Fruit fly (Drosophila melanogaster) whole organism, embryonic: ENCODE measurements around the gene CG14431.
A peak's percentile ranks its signal among the peaks of the same experiment; 100 is the strongest.

Experiments
- BtbVII ChIP-seq: fragments of 200-800 bp; sonication (Bioruptor generic); optimal IDR thresholded peaks from 3 replicates; lab custom pipeline; 2017; ENCODE audit warnings: missing biosample characterization, mild to moderate bottlenecking, missing genetic modification characterization
- CG10462 ChIP-seq: fragments of 200-800 bp; sonication (Bioruptor generic); optimal IDR thresholded peaks from 2 replicates; lab custom pipeline; 2016; ENCODE audit warnings: missing biosample characterization, missing genetic modification characterization
- CG13287 ChIP-seq: fragments of 200-800 bp; sonication (Bioruptor generic); IDR thresholded peaks from 2 replicates; pipeline ENCODE4 v1.3.6; 2022; ENCODE audit warnings: missing biosample characterization, missing genetic modification characterization; ENCODE audit not compliant: partially characterized antibody
- CG15514 ChIP-seq: fragments of 200-800 bp; sonication (Bioruptor generic); optimal IDR thresholded peaks from 3 replicates; lab custom pipeline; 2017; ENCODE audit warnings: missing biosample characterization, missing genetic modification characterization, mild to moderate bottlenecking, moderate library complexity, missing genetic modification reagents
- CG15696 ChIP-seq: fragments of 200-800 bp; sonication (Bioruptor generic); optimal IDR thresholded peaks from 2 replicates; lab custom pipeline; 2019; ENCODE audit warnings: missing biosample characterization, mild to moderate bottlenecking, missing genetic modification characterization, moderate library complexity
- CG17359 ChIP-seq: fragments of 200-800 bp; sonication (Bioruptor generic); optimal IDR thresholded peaks from 3 replicates; lab custom pipeline; 2018; ENCODE audit warnings: missing biosample characterization, mild to moderate bottlenecking, missing genetic modification characterization, moderate library complexity
- CG18011 ChIP-seq: fragments of 200-800 bp; sonication (Bioruptor generic); optimal IDR thresholded peaks from 2 replicates; lab custom pipeline; 2017; ENCODE audit warnings: missing biosample characterization, missing genetic modification characterization, mild to moderate bottlenecking, moderate library complexity, missing genotype
- CG2199 ChIP-seq: fragments of 200-800 bp; sonication (Bioruptor generic); IDR thresholded peaks from 3 replicates; pipeline ENCODE4 v1.3.6; 2022; ENCODE audit warnings: missing biosample characterization, missing genetic modification characterization
- CG31224 ChIP-seq: fragments of 200-800 bp; sonication (Bioruptor generic); IDR thresholded peaks from 2 replicates; pipeline ENCODE4 v1.3.6; 2022; ENCODE audit warnings: missing biosample characterization, missing genetic modification characterization
- CG32532 ChIP-seq: fragments of 200-800 bp; sonication (Bioruptor generic); IDR thresholded peaks from 2 replicates; pipeline ENCODE4 v1.3.6; 2022; ENCODE audit warnings: missing biosample characterization, missing genetic modification characterization
- CG32767 ChIP-seq: fragments of 200-800 bp; sonication (Bioruptor generic); IDR thresholded peaks from 2 replicates; pipeline ENCODE4 v1.3.6; 2022; ENCODE audit warnings: missing biosample characterization, missing genetic modification characterization
- CG34422 ChIP-seq: fragments of 200-800 bp; sonication (Bioruptor generic); IDR thresholded peaks from 3 replicates; pipeline ENCODE4 v1.3.6; 2022; ENCODE audit warnings: missing biosample characterization, missing genetic modification characterization
- CG5180 ChIP-seq: fragments of 200-800 bp; sonication (Bioruptor generic); optimal IDR thresholded peaks from 3 replicates; lab custom pipeline; 2017; ENCODE audit warnings: missing biosample characterization, missing genetic modification characterization, mild to moderate bottlenecking, moderate library complexity, missing genetic modification reagents
- CG5245 ChIP-seq: fragments of 200-800 bp; sonication (Bioruptor generic); optimal IDR thresholded peaks from 3 replicates; lab custom pipeline; 2016; ENCODE audit warnings: missing biosample characterization, missing genetic modification characterization
- CG6791 ChIP-seq: fragments of 200-800 bp; sonication (Bioruptor generic); IDR thresholded peaks from 3 replicates; pipeline ENCODE4 v1.3.6; 2022; ENCODE audit warnings: missing biosample characterization, missing genetic modification characterization; ENCODE audit not compliant: partially characterized antibody
- CG7556 ChIP-seq: fragments of 200-800 bp; sonication (Bioruptor generic); optimal IDR thresholded peaks from 2 replicates; lab custom pipeline; 2017; ENCODE audit warnings: missing biosample characterization, mild to moderate bottlenecking, missing genetic modification characterization
- CG8290 ChIP-seq, 3 experiments: fragments of 200-800 bp; sonication (Bioruptor generic); optimal IDR thresholded peaks; 2 replicates each; lab custom pipeline; 2016 to 2019; ENCODE audit warnings: missing biosample characterization in 3 of 3, missing genetic modification characterization in 3 of 3, mild to moderate bottlenecking in 2 of 3, moderate library complexity in 1 of 3
- CG8765 ChIP-seq: fragments of 200-800 bp; sonication (Bioruptor generic); IDR thresholded peaks from 2 replicates; pipeline ENCODE4 v1.3.6; 2022; ENCODE audit warnings: missing biosample characterization, missing genetic modification characterization
- CkIIα-i1 ChIP-seq: fragments of 200-800 bp; sonication (Bioruptor generic); IDR thresholded peaks from 2 replicates; pipeline ENCODE4 v1.3.6; 2022; ENCODE audit warnings: missing biosample characterization, missing genetic modification characterization
- D ChIP-seq, 2 experiments: fragments of 200-800 bp in 1 of 2; fragments of >200 bp in 1 of 2; sonication (Bioruptor generic) in 1 of 2; optimal IDR thresholded peaks; 2 replicates in 1 of 2; 3 replicates in 1 of 2; lab custom pipeline; 2017; ENCODE audit warnings: mild to moderate bottlenecking in 1 of 2, missing biosample characterization in 1 of 2, missing genetic modification characterization in 1 of 2, missing genetic modification reagents in 1 of 2
- Dad ChIP-seq: fragments of 200-800 bp; sonication (Bioruptor generic); optimal IDR thresholded peaks from 3 replicates; lab custom pipeline; 2016; ENCODE audit warnings: missing biosample characterization, missing genetic modification characterization
- Ets65A ChIP-seq: fragments of 200-800 bp; sonication (Bioruptor generic); peaks from one replicate; lab custom pipeline; 2016; ENCODE audit warnings: missing biosample characterization, missing genetic modification characterization
- H15 ChIP-seq: fragments of 200-800 bp; sonication (Bioruptor generic); IDR thresholded peaks from 3 replicates; pipeline ENCODE4 v1.3.6; 2022; ENCODE audit warnings: missing biosample characterization, missing genetic modification characterization
- Hmx ChIP-seq: fragments of 200-800 bp; sonication (Bioruptor generic); optimal IDR thresholded peaks from 2 replicates; lab custom pipeline; 2016; ENCODE audit warnings: missing biosample characterization, missing genetic modification characterization
- Hsf ChIP-seq: fragments of 200-800 bp; sonication (Bioruptor generic); optimal IDR thresholded peaks from 3 replicates; lab custom pipeline; 2016; ENCODE audit warnings: missing biosample characterization, missing genetic modification characterization
- MTF-1 ChIP-seq: fragments of 200-800 bp; sonication (Bioruptor generic); optimal IDR thresholded peaks from 2 replicates; lab custom pipeline; 2018; ENCODE audit warnings: missing biosample characterization, mild to moderate bottlenecking, missing genetic modification characterization, borderline replicate concordance
- Sox100B ChIP-seq: fragments of 200-800 bp; sonication (Bioruptor generic); optimal IDR thresholded peaks from 3 replicates; lab custom pipeline; 2018; ENCODE audit warnings: missing biosample characterization, mild to moderate bottlenecking, missing genetic modification characterization
- Sox102F ChIP-seq: fragments of 200-800 bp; sonication (Bioruptor generic); optimal IDR thresholded peaks from 2 replicates; lab custom pipeline; 2018; ENCODE audit warnings: missing biosample characterization, mild to moderate bottlenecking, missing genetic modification characterization, moderate library complexity
- Sry-β ChIP-seq: fragments of 200-800 bp; sonication (Bioruptor generic); optimal IDR thresholded peaks from 2 replicates; lab custom pipeline; 2018; ENCODE audit warnings: missing biosample characterization, mild to moderate bottlenecking, missing genetic modification characterization, moderate library complexity
- Vsx1 ChIP-seq: fragments of 200-800 bp; sonication (Bioruptor generic); optimal IDR thresholded peaks from 2 replicates; lab custom pipeline; 2017; ENCODE audit warnings: missing biosample characterization, mild to moderate bottlenecking, missing genetic modification characterization, missing genetic modification reagents
- Xbp1 ChIP-seq: fragments of 200-800 bp; sonication (Bioruptor generic); optimal IDR thresholded peaks from 3 replicates; lab custom pipeline; 2016; ENCODE audit warnings: missing biosample characterization, mild to moderate bottlenecking, missing genetic modification characterization
- abd-A ChIP-seq: fragments of 200-800 bp; sonication (Bioruptor generic); optimal IDR thresholded peaks from 3 replicates; lab custom pipeline; 2019; ENCODE audit warnings: missing biosample characterization, mild to moderate bottlenecking, missing genetic modification characterization, moderate library complexity
- ash1 ChIP-seq: fragments of 200-800 bp; sonication (Bioruptor generic); optimal IDR thresholded peaks from 2 replicates; lab custom pipeline; 2018; ENCODE audit warnings: missing biosample characterization, mild to moderate bottlenecking, missing genetic modification characterization
- btn ChIP-seq: fragments of 200-800 bp; sonication (Bioruptor generic); optimal IDR thresholded peaks from 2 replicates; lab custom pipeline; 2016; ENCODE audit warnings: missing biosample characterization, missing genetic modification characterization
- ewg ChIP-seq: fragments of 200-800 bp; sonication (Bioruptor generic); optimal IDR thresholded peaks from 3 replicates; lab custom pipeline; 2017; ENCODE audit warnings: mild to moderate bottlenecking, missing biosample characterization, missing genetic modification reagents, missing genetic modification characterization
- fd64A ChIP-seq: fragments of 200-800 bp; sonication (Bioruptor generic); optimal IDR thresholded peaks from 3 replicates; lab custom pipeline; 2018; ENCODE audit warnings: missing biosample characterization, mild to moderate bottlenecking, missing genetic modification characterization
- ken ChIP-seq: fragments of 200-800 bp; sonication (Bioruptor generic); IDR thresholded peaks from 3 replicates; pipeline ENCODE4 v1.3.6; 2022; ENCODE audit warnings: missing biosample characterization, missing genetic modification characterization
- lmd ChIP-seq: fragments of 200-800 bp; sonication (Bioruptor generic); IDR thresholded peaks from 2 replicates; pipeline ENCODE4 v1.3.6; 2022; ENCODE audit warnings: missing biosample characterization, missing genetic modification characterization
- maf-S ChIP-seq: fragments of 200-800 bp; sonication (Bioruptor generic); optimal IDR thresholded peaks from 2 replicates; lab custom pipeline; 2016; ENCODE audit warnings: missing biosample characterization, missing genetic modification characterization
- sens-2 ChIP-seq: fragments of 200-800 bp; sonication (Bioruptor generic); IDR thresholded peaks from 2 replicates; pipeline ENCODE4 v1.3.6; 2022; ENCODE audit warnings: missing biosample characterization, missing genetic modification characterization
- shn ChIP-seq: fragments of 200-800 bp; sonication (Bioruptor generic); optimal IDR thresholded peaks from 3 replicates; lab custom pipeline; 2016; ENCODE audit warnings: missing biosample characterization, missing genetic modification characterization
- stwl ChIP-seq: fragments of 200-800 bp; sonication (Bioruptor generic); optimal IDR thresholded peaks from 3 replicates; lab custom pipeline; 2018; ENCODE audit warnings: missing biosample characterization, mild to moderate bottlenecking, missing genetic modification characterization, moderate library complexity
- tio ChIP-seq: fragments of 200-800 bp; sonication (Bioruptor generic); optimal IDR thresholded peaks from 2 replicates; lab custom pipeline; 2017; ENCODE audit warnings: missing biosample characterization, missing genetic modification characterization, inconsistent platforms
- tll ChIP-seq, 2 experiments: fragments of 200-800 bp in 1 of 2; fragments of >200 bp in 1 of 2; sonication (Bioruptor generic) in 1 of 2; optimal IDR thresholded peaks; 2 replicates each; lab custom pipeline; 2017 to 2019; ENCODE audit warnings: missing biosample characterization in 2 of 2, missing genetic modification characterization in 2 of 2, mild to moderate bottlenecking in 1 of 2, moderate library complexity in 1 of 2
- tup ChIP-seq: fragments of 200-800 bp; sonication (Bioruptor generic); optimal IDR thresholded peaks from 2 replicates; lab custom pipeline; 2016; ENCODE audit warnings: missing biosample characterization, mild to moderate bottlenecking, missing genetic modification characterization, moderate library complexity
- twi ChIP-seq: fragments of 200-800 bp; optimal IDR thresholded peaks from 2 replicates; lab custom pipeline; 2019; ENCODE audit warnings: missing biosample characterization, mild to moderate bottlenecking, missing genetic modification characterization, moderate library complexity
- wor ChIP-seq: fragments of 200-800 bp; sonication (Bioruptor generic); IDR thresholded peaks from 2 replicates; pipeline ENCODE4 v1.3.6; 2022; ENCODE audit warnings: missing biosample characterization, missing genetic modification characterization

CG14431 gene

dm6 chrX:6997653-6998491 lies 89.8 kb downstream of the CG14431 start (continued):
- TF ChIP-seq D (optimal IDR thresholded peaks at IDR 0.05; lab: Kevin White, UChicago) (no peak), D (GFP tag; optimal IDR thresholded peaks at IDR 0.05; lab: Kevin White, UChicago) (peak; percentile 42), Hsf (GFP tag; lab: Kevin White, UChicago) (no peak), shn (GFP tag; lab: Kevin White, UChicago) (no peak), twi (tag; lab: Kevin White, UChicago) (peak; percentile 41), sens-2 (GFP tag; lab: Robert Waterston, UW) (no peak), tio (GFP tag; lab: Kevin White, UChicago) (no peak), MTF-1 (GFP tag; lab: Kevin White, UChicago) (no peak), ken (no peak), tll (GFP tag; optimal IDR thresholded peaks at IDR 0.05; lab: Kevin White, UChicago) (no peak), CG6791 (peak; percentile 70; the same call in 2 of the 3 replicates), CG7556 (GFP tag; lab: Kevin White, UChicago) (peak; percentile 13), Hmx (no peak), CG13287 (GFP tag; lab: Robert Waterston, UW) (no peak), ash1 (GFP tag; lab: Kevin White, UChicago) (no peak), Sry-β (GFP tag; lab: Kevin White, UChicago) (peak; percentile 30), maf-S (GFP tag; lab: Kevin White, UChicago) (no peak), fd64A (GFP tag; lab: Kevin White, UChicago) (no peak), Vsx1 (GFP tag; lab: Kevin White, UChicago) (no peak), BtbVII (GFP tag; lab: Kevin White, UChicago) (peak; percentile 15), CG8290 (GFP tag; optimal IDR thresholded peaks at IDR 0.05; lab: Kevin White, UChicago) (peak; percentile 92), CG8290 (tag; optimal IDR thresholded peaks at IDR 0.05; lab: Kevin White, UChicago) (peak; percentile 47 to 93), CG34422 (GFP tag; lab: Robert Waterston, UW) (0 out of 3 replicates have a peak, but pooled peaks have one; percentile 40), CG5180 (GFP tag; lab: Kevin White, UChicago) (no peak), CkIIα-i1 (GFP tag; lab: Robert Waterston, UW) (no peak), CG2199 (no peak; the same call in 2 of the 3 replicates), CG15696 (tag; lab: Kevin White, UChicago) (peak; percentile 7), lmd (GFP tag; lab: Robert Waterston, UW) (0 out of 2 replicates have a peak, but pooled peaks have one; percentile 14), Ets65A (no peak), Xbp1 (peak; percentile 13), ewg (peak; percentile 2), btn (GFP tag; lab: Kevin White, UChicago) (no peak), Sox102F (peak; percentile 57), wor (no peak), CG15514 (GFP tag; lab: Kevin White, UChicago) (no peak), abd-A (tag; lab: Kevin White, UChicago) (no peak), CG18011 (GFP tag; lab: Kevin White, UChicago) (no peak), CG17359 (tag; lab: Kevin White, UChicago) (peak; percentile 31), CG32532 (GFP tag; lab: Robert Waterston, UW) (no peak), CG8765 (no peak), CG10462 (no peak), stwl (peak; percentile 36), CG31224 (GFP tag; lab: Robert Waterston, UW) (no peak), CG32767 (GFP tag; lab: Robert Waterston, UW) (no peak), tup (no peak), CG5245 (GFP tag; lab: Kevin White, UChicago) (no peak), Sox100B (peak; percentile 50), H15 (GFP tag; lab: Robert Waterston, UW) (no peak), Dad (GFP tag; lab: Kevin White, UChicago) (no peak)
